Fruit fly (Drosophila melanogaster) whole organism, embryonic: ENCODE measurements around the gene CG12945.

Experiments
- Awh ChIP-seq: fragments of 200-800 bp; sonication (Bioruptor generic); IDR thresholded peaks from 2 replicates; pipeline ENCODE4, ENCODE4 v1.3.6; 2022; ENCODE audit warnings: missing biosample characterization, missing genetic modification characterization
- Blimp-1 ChIP-seq: fragments of 200-800 bp; sonication (Bioruptor generic); optimal IDR thresholded peaks from 3 replicates; lab custom pipeline; 2018; ENCODE audit warnings: missing biosample characterization, missing genetic modification characterization, mild to moderate bottlenecking, moderate library complexity, missing genetic modification reagents
- CG1024 ChIP-seq: fragments of 200-800 bp; sonication (Bioruptor generic); IDR thresholded peaks from 2 replicates; pipeline ENCODE4 v1.3.6; 2022; ENCODE audit warnings: missing biosample characterization, missing genetic modification characterization
- CG11504 ChIP-seq: fragments of 200-800 bp; sonication (Bioruptor generic); optimal IDR thresholded peaks from 3 replicates; lab custom pipeline; 2019; ENCODE audit warnings: missing biosample characterization, mild to moderate bottlenecking, missing genetic modification characterization, moderate library complexity
- CG12744 ChIP-seq: fragments of 200-800 bp; sonication (Bioruptor generic); optimal IDR thresholded peaks from 2 replicates; lab custom pipeline; 2016; ENCODE audit warnings: missing biosample characterization, missing genetic modification characterization
- CG13624 ChIP-seq: fragments of 200-800 bp; sonication (Bioruptor generic); optimal IDR thresholded peaks from 2 replicates; lab custom pipeline; 2016; ENCODE audit warnings: missing biosample characterization, missing genetic modification characterization
- CG14667 ChIP-seq: fragments of 200-800 bp; sonication (Bioruptor generic); IDR thresholded peaks from 2 replicates; pipeline ENCODE4 v1.3.6; 2022; ENCODE audit warnings: missing biosample characterization, missing genetic modification characterization
- CG15011 ChIP-seq: fragments of 200-800 bp; sonication (Bioruptor generic); optimal IDR thresholded peaks from 3 replicates; lab custom pipeline; 2018; ENCODE audit warnings: missing biosample characterization, mild to moderate bottlenecking, missing genetic modification characterization
- CG1602 ChIP-seq: fragments of 200-800 bp; sonication (Bioruptor generic); optimal IDR thresholded peaks from 3 replicates; lab custom pipeline; 2016; ENCODE audit warnings: missing biosample characterization, missing genetic modification characterization
- CG16863 ChIP-seq: fragments of 200-800 bp; sonication (Bioruptor generic); optimal IDR thresholded peaks from 3 replicates; lab custom pipeline; 2016; ENCODE audit warnings: missing biosample characterization, missing genetic modification characterization
- CG18262 ChIP-seq: fragments of 200-800 bp; optimal IDR thresholded peaks from 3 replicates; lab custom pipeline; 2019; ENCODE audit warnings: missing biosample characterization, mild to moderate bottlenecking, missing genetic modification characterization, moderate library complexity
- CG18619 ChIP-seq: fragments of 200-800 bp; sonication (Bioruptor generic); optimal IDR thresholded peaks from 3 replicates; lab custom pipeline; 2017; ENCODE audit warnings: missing biosample characterization, mild to moderate bottlenecking, missing genetic modification characterization
- CG2889 ChIP-seq: fragments of 200-800 bp; sonication (Bioruptor generic); IDR thresholded peaks from 3 replicates; pipeline ENCODE4 v1.3.6; 2022; ENCODE audit warnings: missing biosample characterization, missing genetic modification characterization
- CG30020 ChIP-seq: fragments of 200-800 bp; optimal IDR thresholded peaks from 2 replicates; lab custom pipeline; 2019; ENCODE audit warnings: missing biosample characterization, mild to moderate bottlenecking, missing genetic modification characterization, moderate library complexity
- CG30431 ChIP-seq: fragments of 200-800 bp; sonication (Bioruptor generic); optimal IDR thresholded peaks from 2 replicates; lab custom pipeline; 2017; ENCODE audit warnings: missing biosample characterization, missing genetic modification characterization
- CG31388 ChIP-seq: fragments of 200-800 bp; sonication (Bioruptor generic); optimal IDR thresholded peaks from 2 replicates; lab custom pipeline; 2016; ENCODE audit warnings: missing biosample characterization, missing genetic modification characterization
- CG33213 ChIP-seq: fragments of 200-800 bp; sonication (Bioruptor generic); optimal IDR thresholded peaks from 3 replicates; lab custom pipeline; 2016; ENCODE audit warnings: missing biosample characterization, missing genetic modification characterization
- CG8765 ChIP-seq: fragments of 200-800 bp; sonication (Bioruptor generic); IDR thresholded peaks from 2 replicates; pipeline ENCODE4 v1.3.6; 2022; ENCODE audit warnings: missing biosample characterization, missing genetic modification characterization
- CrebB ChIP-seq: fragments of 200-800 bp; sonication (Bioruptor generic); optimal IDR thresholded peaks from 3 replicates; lab custom pipeline; 2018; ENCODE audit warnings: missing biosample characterization, mild to moderate bottlenecking, missing genetic modification characterization
- Dip3 ChIP-seq: fragments of 200-800 bp; sonication (Bioruptor generic); optimal IDR thresholded peaks from 3 replicates; lab custom pipeline; 2016; ENCODE audit warnings: missing biosample characterization, missing genetic modification characterization
- ERR ChIP-seq: fragments of 200-800 bp; sonication (Bioruptor generic); optimal IDR thresholded peaks from 2 replicates; lab custom pipeline; 2016; ENCODE audit warnings: missing biosample characterization, missing genetic modification characterization
- HHEX ChIP-seq: fragments of 200-800 bp; sonication (Bioruptor generic); optimal IDR thresholded peaks from 3 replicates; lab custom pipeline; 2017; ENCODE audit warnings: missing biosample characterization, mild to moderate bottlenecking, missing genetic modification characterization, missing genetic modification reagents
- NC2β ChIP-seq: fragments of 200-800 bp; sonication (Bioruptor generic); optimal IDR thresholded peaks from 2 replicates; lab custom pipeline; 2016; ENCODE audit warnings: missing biosample characterization, missing genetic modification characterization
- NfI ChIP-seq: fragments of 200-800 bp; sonication (Bioruptor generic); optimal IDR thresholded peaks from 3 replicates; lab custom pipeline; 2018; ENCODE audit warnings: missing biosample characterization, mild to moderate bottlenecking, missing genetic modification characterization, moderate library complexity
- Oli ChIP-seq: fragments of 200-800 bp; sonication (Bioruptor generic); optimal IDR thresholded peaks from 2 replicates; lab custom pipeline; 2018; ENCODE audit warnings: missing biosample characterization, mild to moderate bottlenecking, missing genetic modification characterization, moderate library complexity
- Six4 ChIP-seq: fragments of 200-800 bp; sonication (Bioruptor generic); optimal IDR thresholded peaks from 2 replicates; lab custom pipeline; 2016; ENCODE audit warnings: missing biosample characterization, missing genetic modification characterization
- Xbp1 ChIP-seq: fragments of 200-800 bp; sonication (Bioruptor generic); optimal IDR thresholded peaks from 3 replicates; lab custom pipeline; 2016; ENCODE audit warnings: missing biosample characterization, mild to moderate bottlenecking, missing genetic modification characterization
- ci ChIP-seq: fragments of 200-800 bp; sonication (Bioruptor generic); IDR thresholded peaks from 3 replicates; pipeline ENCODE4 v1.3.6; 2022; ENCODE audit warnings: missing biosample characterization, missing genetic modification characterization
- crc ChIP-seq: fragments of 200-800 bp; sonication (Bioruptor generic); optimal IDR thresholded peaks from 2 replicates; lab custom pipeline; 2016; ENCODE audit warnings: missing biosample characterization, missing genetic modification characterization
- croc ChIP-seq: fragments of 200-800 bp; sonication (Bioruptor generic); conservative IDR thresholded peaks from 3 replicates; pipeline ENCODE4 v1.3.6; 2022; ENCODE audit warnings: missing biosample characterization, missing genetic modification characterization
- cwo ChIP-seq: fragments of 200-800 bp; sonication (Bioruptor generic); optimal IDR thresholded peaks from 3 replicates; lab custom pipeline; 2017; ENCODE audit warnings: missing biosample characterization, missing genetic modification characterization, mild to moderate bottlenecking, moderate library complexity, missing genetic modification reagents
- dmrt99B ChIP-seq: fragments of 200-800 bp; sonication (Bioruptor generic); optimal IDR thresholded peaks from 2 replicates; lab custom pipeline; 2018; ENCODE audit warnings: missing biosample characterization, mild to moderate bottlenecking, missing genetic modification characterization, moderate library complexity
- ems ChIP-seq: fragments of 200-800 bp; sonication (Bioruptor generic); optimal IDR thresholded peaks from 3 replicates; lab custom pipeline; 2016; ENCODE audit warnings: missing biosample characterization, missing genetic modification characterization
- gro ChIP-seq: fragments of 200-800 bp; sonication (Bioruptor generic); optimal IDR thresholded peaks from 2 replicates; lab custom pipeline; 2016; ENCODE audit warnings: missing biosample characterization, missing genetic modification characterization
- kay ChIP-seq: fragments of 200-800 bp; sonication (Bioruptor generic); optimal IDR thresholded peaks from 2 replicates; lab custom pipeline; 2016; ENCODE audit warnings: missing biosample characterization, missing genetic modification characterization
- lab ChIP-seq: fragments of 200-800 bp; sonication (Bioruptor generic); optimal IDR thresholded peaks from 3 replicates; lab custom pipeline; 2017; ENCODE audit warnings: missing biosample characterization, missing genetic modification characterization, mild to moderate bottlenecking, moderate library complexity, missing genetic modification reagents
- phol ChIP-seq: fragments of 200-800 bp; sonication (Bioruptor generic); optimal IDR thresholded peaks from 3 replicates; lab custom pipeline; 2018; ENCODE audit warnings: missing biosample characterization, mild to moderate bottlenecking, missing genetic modification characterization, moderate library complexity
- schlank ChIP-seq: fragments of 200-800 bp; sonication (Bioruptor generic); optimal IDR thresholded peaks from 2 replicates; lab custom pipeline; 2018; ENCODE audit warnings: missing biosample characterization, mild to moderate bottlenecking, missing genetic modification characterization
- sd ChIP-seq: fragments of 200-800 bp; sonication (Bioruptor generic); optimal IDR thresholded peaks from 3 replicates; lab custom pipeline; 2018; ENCODE audit warnings: missing biosample characterization, mild to moderate bottlenecking, missing genetic modification characterization, moderate library complexity
- sisA ChIP-seq: fragments of 200-800 bp; sonication (Bioruptor generic); IDR thresholded peaks from 2 replicates; pipeline ENCODE4 v1.3.6; 2022; ENCODE audit warnings: missing biosample characterization, missing genetic modification characterization
- ssp ChIP-seq: fragments of 200-800 bp; sonication (Bioruptor generic); IDR thresholded peaks from 2 replicates; pipeline ENCODE4 v1.3.6; 2022; ENCODE audit warnings: missing biosample characterization, missing genetic modification characterization
- tgo ChIP-seq: fragments of 200-800 bp; sonication (Bioruptor generic); IDR thresholded peaks from 3 replicates; pipeline ENCODE4 v1.3.6; 2022; ENCODE audit warnings: missing biosample characterization, missing genetic modification characterization
- tio ChIP-seq: fragments of 200-800 bp; sonication (Bioruptor generic); optimal IDR thresholded peaks from 2 replicates; lab custom pipeline; 2017; ENCODE audit warnings: missing biosample characterization, missing genetic modification characterization, inconsistent platforms
- wek ChIP-seq: fragments of 200-800 bp; sonication (Bioruptor generic); optimal IDR thresholded peaks from 3 replicates; lab custom pipeline; 2018; ENCODE audit warnings: missing biosample characterization, mild to moderate bottlenecking, missing genetic modification characterization, moderate library complexity

Gene CG12945

dm6 chr3R:9777941-9778360 is 13.1 kb downstream of the CG12945 start, which contains the start of gene RpS29 (continued):
- TF ChIP-seq dmrt99B (peak; percentile 44), sisA (GFP tag; lab: Robert Waterston, UW) (peak; percentile 74), CG2889 (GFP tag; lab: Robert Waterston, UW) (peak; percentile 65; the same call in 1 of the 3 replicates), NfI (peak; percentile 87), ems (peak; percentile 84), schlank (tag; lab: Kevin White, UChicago) (peak; percentile 85), CG31388 (GFP tag; lab: Kevin White, UChicago) (no peak), sd (tag; lab: Kevin White, UChicago) (peak; percentile 44), Xbp1 (GFP tag; lab: Kevin White, UChicago) (peak; percentile 85), CG1024 (GFP tag; lab: Robert Waterston, UW) (peak; percentile 64), lab (GFP tag; lab: Kevin White, UChicago) (peak; percentile 93), kay (GFP tag; lab: Kevin White, UChicago) (peak; percentile 32), phol (peak; percentile 82), Dip3 (peak; percentile 72), HHEX (GFP tag; lab: Kevin White, UChicago) (peak; percentile 82), CG33213 (GFP tag; lab: Kevin White, UChicago) (peak; percentile 94), Oli (tag; lab: Kevin White, UChicago) (peak; percentile 12), ssp (GFP tag; lab: Robert Waterston, UW) (peak; percentile 49), crc (GFP tag; lab: Kevin White, UChicago) (peak; percentile 69), NC2β (GFP tag; lab: Kevin White, UChicago) (peak; percentile 96), CrebB (tag; lab: Kevin White, UChicago) (peak; percentile 87), CG15011 (GFP tag; lab: Kevin White, UChicago) (peak; percentile 49), tio (GFP tag; lab: Kevin White, UChicago) (no peak), CG12744 (peak; percentile 77), CG13624 (GFP tag; lab: Kevin White, UChicago) (peak; percentile 92), ci (GFP tag; lab: Robert Waterston, UW) (peak; percentile 93), CG18619 (peak; percentile 83), wek (GFP tag; lab: Kevin White, UChicago) (peak; percentile 68), cwo (GFP tag; lab: Kevin White, UChicago) (peak; percentile 48), tgo (GFP tag; lab: Robert Waterston, UW) (peak; percentile 65)

- TF ChIP-seq CG16863 (GFP tag; lab: Kevin White, UChicago) (no peak), CG1602 (GFP tag; lab: Kevin White, UChicago) (no peak), CG30020 (tag; lab: Kevin White, UChicago) (no peak), CG8765 (GFP tag; lab: Robert Waterston, UW) (no peak), gro (GFP tag; lab: Kevin White, UChicago) (no peak), CG30431 (GFP tag; lab: Kevin White, UChicago) (no peak), NC2β (GFP tag; lab: Kevin White, UChicago) (no peak), croc (GFP tag; lab: Robert Waterston, UW) (no peak), Blimp-1 (GFP tag; lab: Kevin White, UChicago) (no peak), Six4 (GFP tag; lab: Kevin White, UChicago) (no peak), Awh (GFP tag; lab: Robert Waterston, UW) (no peak), CG14667 (GFP tag; lab: Robert Waterston, UW) (no peak), CG18262 (no peak), ERR (GFP tag; lab: Kevin White, UChicago) (no peak), CG11504 (tag; lab: Kevin White, UChicago) (no peak)
- TF ChIP-seq, all 482 proteins: peak for 0
Observed at dm6 chr3R:9774821-9775220, 16.2 kb downstream of the CG12945 start, which contains the start of gene topi. Gene topi (plus strand): TSS chr3R:9775121.
